Fruit fly (Drosophila melanogaster): ENCODE results near the gene CG3744.

Gene CG3744

DNA sequence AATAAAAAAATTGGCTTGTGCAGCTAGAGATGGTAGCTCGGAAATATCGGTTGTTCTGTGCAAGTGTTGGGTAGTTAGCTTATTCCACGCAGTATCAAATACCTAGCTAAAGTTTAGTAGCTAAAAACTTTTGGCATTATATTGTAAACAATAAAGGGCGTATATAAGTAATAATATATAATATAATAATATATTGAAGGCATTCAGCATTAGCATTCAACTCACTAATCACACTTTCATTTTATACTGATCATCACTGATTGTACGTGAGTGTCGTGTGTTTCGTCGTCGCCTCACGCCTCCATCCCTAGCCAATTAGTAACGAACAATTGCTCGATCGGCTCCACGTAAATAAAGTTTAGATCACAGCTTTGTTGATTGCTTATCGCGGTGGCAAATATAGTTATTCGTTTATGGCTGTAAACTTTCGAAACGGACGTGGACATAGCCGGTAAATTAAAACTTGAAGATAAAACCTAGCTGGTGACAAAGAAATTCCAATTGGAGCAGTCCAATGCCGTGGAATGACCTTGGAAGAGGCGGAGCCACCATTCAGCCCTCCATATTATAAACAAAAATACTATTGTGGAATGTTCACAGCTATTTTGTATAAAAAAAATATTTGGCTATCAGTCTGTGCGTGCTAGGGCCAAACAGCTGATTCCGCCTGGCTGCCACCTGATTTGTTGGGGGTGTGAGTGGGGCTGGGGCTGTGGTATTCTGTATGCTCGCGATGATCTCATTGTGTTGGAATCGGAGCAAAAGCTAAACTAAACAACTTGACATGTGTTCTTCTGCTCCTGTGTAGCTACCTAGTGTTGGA lies 41.6 kb upstream of the CG3744 start, which contains the start of the genes PIG-S, sud1 and CG11168 (continued):
- TF ChIP-seq amos (GFP tag; IDR thresholded peaks at IDR 0.05; ENCODE audit: partially characterized antibody) (peak; percentile 82), CG4404 (GFP tag; IDR thresholded peaks at IDR 0.05) (peak; percentile 58; the same call in 1 of the 2 replicates), CG15696 (tag; optimal IDR thresholded peaks at IDR 0.05) (peak; percentile 63), CG3847 (GFP tag; IDR thresholded peaks at IDR 0.05) (peak; percentile 76), CG6791 (GFP tag; IDR thresholded peaks at IDR 0.05; ENCODE audit: partially characterized antibody) (peak; percentile 82), CG12071 (GFP tag; optimal IDR thresholded peaks at IDR 0.05) (no peak), CG7271 (tag; optimal IDR thresholded peaks at IDR 0.05) (no peak), H2.0 (GFP tag; IDR thresholded peaks at IDR 0.05) (peak; percentile 68), CG15011 (GFP tag; optimal IDR thresholded peaks at IDR 0.05) (no peak), Stat92E (GFP tag; optimal IDR thresholded peaks at IDR 0.05) (no peak), bsh (GFP tag; optimal IDR thresholded peaks at IDR 0.05) (peak in 1 of 2 experiments; percentile 63), Awh (GFP tag; IDR thresholded peaks at IDR 0.05) (no peak), sisA (GFP tag; IDR thresholded peaks at IDR 0.05) (peak; percentile 47; the same call in 1 of the 2 replicates), gt (GFP tag; IDR thresholded peaks at IDR 0.05) (no peak), hb (GFP tag; IDR thresholded peaks at IDR 0.05; ENCODE audit: partially characterized antibody) (peak; percentile 92), CG9797 (GFP tag; optimal IDR thresholded peaks at IDR 0.05) (peak; percentile 20), CG32532 (GFP tag; IDR thresholded peaks at IDR 0.05) (peak; percentile 58), CG14014 (GFP tag; IDR thresholded peaks at IDR 0.05) (peak; percentile 36; the same call in 1 of the 2 replicates), en (GFP tag; optimal IDR thresholded peaks at IDR 0.05) (no peak), exex (tag; optimal IDR thresholded peaks at IDR 0.05) (peak; percentile 54), Dll (GFP tag; IDR thresholded peaks at IDR 0.05; ENCODE audit: partially characterized antibody) (peak; percentile 98), Eip74EF (GFP tag; optimal IDR thresholded peaks at IDR 0.05) (no peak), CG17829 (tag; optimal IDR thresholded peaks at IDR 0.05) (peak; percentile 62), CG34376 (GFP tag; optimal IDR thresholded peaks at IDR 0.05) (peak; percentile 32), her (GFP tag; optimal IDR thresholded peaks at IDR 0.05) (no peak), gfzf (GFP tag; optimal IDR thresholded peaks at IDR 0.05) (peak; percentile 1), CG2129 (GFP tag; IDR thresholded peaks at IDR 0.05; ENCODE audit: partially characterized antibody) (peak; percentile 87), sna (GFP tag; IDR thresholded peaks at IDR 0.05; ENCODE audit: partially characterized antibody) (peak; percentile 91), CG7987 (GFP tag; optimal IDR thresholded peaks at IDR 0.05) (no peak), CG7357 (GFP tag; IDR thresholded peaks at IDR 0.05) (peak; percentile 44; the same call in 1 of the 3 replicates), CG9215 (GFP tag; IDR thresholded peaks at IDR 0.05) (peak; percentile 69), dysf (GFP tag; IDR thresholded peaks at IDR 0.05) (peak; percentile 75), ab (GFP tag; optimal IDR thresholded peaks at IDR 0.05) (no peak), Hey (tag; optimal IDR thresholded peaks at IDR 0.05) (no peak), dmrt99B (tag; optimal IDR thresholded peaks at IDR 0.05) (no peak), CG13287 (GFP tag; IDR thresholded peaks at IDR 0.05; ENCODE audit: partially characterized antibody) (peak; percentile 97), ci (GFP tag; IDR thresholded peaks at IDR 0.05) (0 out of 3 replicates have a peak, but pooled peaks have one; percentile 27), zen (tag; optimal IDR thresholded peaks at IDR 0.05) (peak; percentile 65), CG4820 (GFP tag; optimal IDR thresholded peaks at IDR 0.05) (peak; percentile 30), CG30403 (GFP tag; optimal IDR thresholded peaks at IDR 0.05) (peak; percentile 65), CG17568 (GFP tag; optimal IDR thresholded peaks at IDR 0.05) (no peak), Med (GFP tag) (peak; percentile 81), CG12659 (GFP tag; optimal IDR thresholded peaks at IDR 0.05) (peak; percentile 65), ken (GFP tag; IDR thresholded peaks at IDR 0.05) (peak; percentile 66; the same call in 2 of the 3 replicates), CG14667 (GFP tag; IDR thresholded peaks at IDR 0.05) (peak; percentile 59), Hr78 (GFP tag; optimal IDR thresholded peaks at IDR 0.05) (no peak), CG1529 (GFP tag; optimal IDR thresholded peaks at IDR 0.05) (peak; percentile 5)

Measured in whole organism, embryonic.